Worm (Caenorhabditis elegans): ENCODE measurements around the gene ZK1073.2.

The ZK1073.2 gene

DNA sequence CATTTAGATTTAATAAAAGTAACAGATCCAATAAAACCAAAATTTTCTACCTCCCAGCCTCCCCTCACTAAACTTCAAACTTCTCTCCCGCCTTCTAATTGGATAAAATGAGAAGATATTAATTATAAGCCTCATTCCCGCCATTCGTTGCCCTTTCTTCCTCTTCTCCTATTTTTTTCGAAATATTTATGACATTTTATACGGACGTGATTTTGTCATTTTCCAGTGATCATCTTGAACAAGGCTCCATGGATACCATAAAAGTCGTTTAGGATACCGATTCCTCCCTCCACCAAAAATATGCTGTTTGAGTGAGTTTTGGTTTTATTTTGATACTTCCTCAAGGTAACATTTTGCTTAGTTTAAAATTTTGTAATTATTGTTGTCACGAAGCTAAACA lies at the start of gene ZK1073.2:
ZK1073.2 (plus strand) TSS at position 301 of the 400 bp plus-strand sequence.
- TF ChIP-seq C38D4.7 (GFP tag; optimal IDR thresholded peaks at IDR 0.05) (no peak), ceh-19 (GFP tag; optimal IDR thresholded peaks at IDR 0.05) (no peak), ceh-18 (tag; optimal IDR thresholded peaks at IDR 0.05) (no peak), odd-2 (tag; optimal IDR thresholded peaks at IDR 0.05) (no peak), T23F11.4 (GFP tag; optimal IDR thresholded peaks at IDR 0.05) (no peak), npax-4 (tag; optimal IDR thresholded peaks at IDR 0.05) (no peak), ceh-14 (tag; optimal IDR thresholded peaks at IDR 0.05) (no peak), nhr-232 (tag; optimal IDR thresholded peaks at IDR 0.05) (no peak), mec-3 (tag; optimal IDR thresholded peaks at IDR 0.05; ENCODE audit: borderline replicate concordance) (no peak), ahr-1 (tag; optimal IDR thresholded peaks at IDR 0.05) (no peak), ref-2 (tag; optimal IDR thresholded peaks at IDR 0.05) (no peak), lin-11 (tag; optimal IDR thresholded peaks at IDR 0.05) (no peak)

ce11 chrX:16055245-16055644 lies 48.3 kb upstream of the ZK1073.2 start, which contains the start of gene T27A8.7:
T27A8.7 (plus strand) TSS chrX:16055545.
- TF ChIP-seq ama-1 (optimal IDR thresholded peaks at IDR 0.05) (no peak), syd-9 (tag; optimal IDR thresholded peaks at IDR 0.05) (no peak), C08G9.2 (tag; optimal IDR thresholded peaks at IDR 0.05) (no peak), eyg-1 (tag; optimal IDR thresholded peaks at IDR 0.05) (no peak), sox-4 (tag; optimal IDR thresholded peaks at IDR 0.05) (no peak), sdc-2 (tag; optimal IDR thresholded peaks at IDR 0.05) (no peak), pha-4 (tag; optimal IDR thresholded peaks at IDR 0.05) (no peak), ceh-6 (GFP tag; optimal IDR thresholded peaks at IDR 0.05) (no peak), ceh-22 (tag; optimal IDR thresholded peaks at IDR 0.05) (no peak), madf-2 (tag; optimal IDR thresholded peaks at IDR 0.05) (no peak), ceh-24 (tag; optimal IDR thresholded peaks at IDR 0.05) (no peak), ceh-18 (tag; optimal IDR thresholded peaks at IDR 0.05) (no peak), unc-42 (tag; optimal IDR thresholded peaks at IDR 0.05) (no peak), sox-2 (GFP tag; IDR thresholded peaks at IDR 0.05) (no peak), ceh-9 (tag; optimal IDR thresholded peaks at IDR 0.05) (no peak), ceh-45 (GFP tag; IDR thresholded peaks at IDR 0.05) (no peak), odd-2 (tag; optimal IDR thresholded peaks at IDR 0.05) (no peak), ref-2 (tag; optimal IDR thresholded peaks at IDR 0.05) (no peak), lin-11 (tag; optimal IDR thresholded peaks at IDR 0.05) (no peak), unc-3 (GFP tag; conservative IDR thresholded peaks at IDR 0.05) (no peak), unc-3 (tag; optimal IDR thresholded peaks at IDR 0.05) (no peak)

DNA sequence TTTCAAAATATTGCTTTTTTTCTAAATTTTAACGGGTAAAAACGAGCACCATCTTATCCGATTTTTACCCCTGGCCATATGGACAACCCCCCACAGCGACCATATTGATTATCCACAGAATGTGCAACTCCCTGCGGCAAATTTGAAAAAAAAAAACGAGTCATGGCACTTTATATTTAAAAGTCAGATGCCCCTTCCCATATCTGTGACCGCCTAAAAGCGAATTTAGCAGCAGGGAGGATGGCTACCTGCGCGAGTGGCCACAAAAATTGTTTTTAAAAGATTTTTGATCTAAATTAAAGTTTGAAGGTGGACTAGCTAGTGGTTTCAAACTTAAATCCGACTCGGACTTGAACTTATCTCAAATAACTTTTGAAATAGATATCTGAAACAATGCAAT lies 47.1 kb upstream of the ZK1073.2 start:
- TF ChIP-seq nhr-232 (tag; optimal IDR thresholded peaks at IDR 0.05) (no peak), Y22D7AL.16 (tag; optimal IDR thresholded peaks at IDR 0.05) (no peak), ceh-48 (tag; optimal IDR thresholded peaks at IDR 0.05) (peak; percentile 48), F13H6.1 (tag; optimal IDR thresholded peaks at IDR 0.05) (peak; percentile 8), ceh-6 (GFP tag; optimal IDR thresholded peaks at IDR 0.05) (no peak), unc-86 (tag; optimal IDR thresholded peaks at IDR 0.05) (peak; percentile 28), mec-3 (tag; optimal IDR thresholded peaks at IDR 0.05; ENCODE audit: borderline replicate concordance) (no peak), rnt-1 (tag; optimal IDR thresholded peaks at IDR 0.05) (peak; percentile 87), ceh-45 (GFP tag; IDR thresholded peaks at IDR 0.05) (no peak), tbx-7 (tag; optimal IDR thresholded peaks at IDR 0.05) (no peak), ceh-19 (GFP tag; optimal IDR thresholded peaks at IDR 0.05) (no peak), dve-1 (tag; optimal IDR thresholded peaks at IDR 0.05) (peak; percentile 87), unc-42 (tag; optimal IDR thresholded peaks at IDR 0.05) (peak; percentile 89), ceh-34 (tag; optimal IDR thresholded peaks at IDR 0.05) (peak; percentile 56), ztf-16 (tag; optimal IDR thresholded peaks at IDR 0.05) (peak; percentile 58), odd-2 (tag; optimal IDR thresholded peaks at IDR 0.05) (no peak), ceh-18 (tag; optimal IDR thresholded peaks at IDR 0.05) (peak; percentile 95), dmd-4 (tag; optimal IDR thresholded peaks at IDR 0.05; ENCODE audit: borderline replicate concordance) (no peak), ceh-14 (tag; optimal IDR thresholded peaks at IDR 0.05) (peak; percentile 6), ceh-30 (tag; optimal IDR thresholded peaks at IDR 0.05) (peak; percentile 71), fkh-10 (GFP tag; optimal IDR thresholded peaks at IDR 0.05) (peak; percentile 35), lim-6 (tag; optimal IDR thresholded peaks at IDR 0.05) (no peak), zip-5 (tag; optimal IDR thresholded peaks at IDR 0.05) (no peak), hlh-15 (tag; optimal IDR thresholded peaks at IDR 0.05) (no peak), ceh-22 (tag; optimal IDR thresholded peaks at IDR 0.05) (peak; percentile 67), hlh-8 (tag; optimal IDR thresholded peaks at IDR 0.05) (peak; percentile 63), madf-2 (tag; optimal IDR thresholded peaks at IDR 0.05) (no peak), C38D4.7 (GFP tag; optimal IDR thresholded peaks at IDR 0.05) (no peak), elt-2 (tag; optimal IDR thresholded peaks at IDR 0.05) (peak; percentile 40), hlh-30 (tag; optimal IDR thresholded peaks at IDR 0.05; ENCODE audit: insufficient read depth) (peak; percentile 33), ceh-31 (tag; optimal IDR thresholded peaks at IDR 0.05) (peak; percentile 80), gmeb-2 (tag; optimal IDR thresholded peaks at IDR 0.05) (no peak), T23F11.4 (GFP tag; optimal IDR thresholded peaks at IDR 0.05) (no peak)
